Worm (Caenorhabditis elegans) whole organism, L4 larva: ENCODE measurements around the gene lpr-4.

Source experiments
- F26F4.8 ChIP-seq: fragments of 200-800 bp; sonication (Bioruptor generic); conservative IDR thresholded peaks from 2 replicates; pipeline ENCODE4 v1.3.6; 2022; ENCODE audit warnings: missing genetic modification characterization, missing compliant biosample characterization
- F37D6.2 ChIP-seq: sonication (generic microtip); optimal IDR thresholded peaks from 2 replicates; lab custom pipeline; 2016; ENCODE audit warnings: mild to moderate bottlenecking, missing genetic modification characterization, missing compliant biosample characterization
- F44E2.7 ChIP-seq: fragments of 200-800 bp; sonication (Bioruptor generic); IDR thresholded peaks from 2 replicates; pipeline ENCODE4 v2.1.2; 2022; ENCODE audit warnings: missing genetic modification characterization, missing compliant biosample characterization
- R02D3.7 ChIP-seq: fragments of 150-350 bp; sonication (generic microtip); optimal IDR thresholded peaks from 3 replicates; lab custom pipeline; 2014; ENCODE audit warnings: missing biosample characterization, missing genetic modification characterization
- Y75B8A.6 ChIP-seq: fragments of 200-800 bp; sonication (Bioruptor generic); IDR thresholded peaks from 2 replicates; pipeline ENCODE4 v1.3.6; 2022; ENCODE audit warnings: missing genetic modification reagents, missing genetic modification characterization, missing compliant biosample characterization
- ZK546.5 ChIP-seq, 2 experiments: sonication (generic microtip); optimal IDR thresholded peaks; 2 replicates each; lab custom pipeline; 2017; ENCODE audit warnings: missing biosample characterization in 2 of 2, missing genetic modification characterization in 2 of 2
- aha-1 ChIP-seq: fragments of 150-350 bp; peaks from one replicate; lab custom pipeline; 2014; ENCODE audit warnings: missing biosample characterization, missing genetic modification characterization
- arid-1 ChIP-seq: fragments of 200-800 bp; sonication (Bioruptor generic); conservative IDR thresholded peaks from 2 replicates; pipeline ENCODE4 v1.3.6; 2022; ENCODE audit warnings: missing genetic modification reagents, missing genetic modification characterization, missing compliant biosample characterization
- attf-4 ChIP-seq: sonication (generic microtip); optimal IDR thresholded peaks from 3 replicates; lab custom pipeline; 2017; ENCODE audit warnings: missing biosample characterization, missing genetic modification characterization
- ceh-20 ChIP-seq: fragments of 200-800 bp; sonication (Bioruptor generic); IDR thresholded peaks from 2 replicates; pipeline ENCODE4 v1.3.6; 2022; ENCODE audit warnings: missing genetic modification reagents, missing genetic modification characterization, missing compliant biosample characterization
- ceh-28 ChIP-seq: fragments of 150-350 bp; optimal IDR thresholded peaks from 2 replicates; lab custom pipeline; 2014; ENCODE audit warnings: missing biosample characterization, missing genetic modification reagents, missing genetic modification characterization
- ceh-44 ChIP-seq: fragments of 200-800 bp; sonication (Bioruptor generic); IDR thresholded peaks from 2 replicates; pipeline ENCODE4 v1.3.6; 2022; ENCODE audit warnings: missing genetic modification reagents, missing genetic modification characterization, missing compliant biosample characterization
- ceh-62 ChIP-seq: sonication (generic microtip); optimal IDR thresholded peaks from 2 replicates; lab custom pipeline; 2017; ENCODE audit warnings: missing biosample characterization, missing genetic modification characterization
- ceh-82 ChIP-seq: sonication (generic microtip); optimal IDR thresholded peaks from 2 replicates; lab custom pipeline; 2017; ENCODE audit warnings: missing biosample characterization, missing genetic modification characterization
- daf-16 ChIP-seq, 3 experiments: sonication (generic microtip); optimal IDR thresholded peaks; 2 replicates each; lab custom pipeline; 2016 to 2017; ENCODE audit warnings: missing genetic modification characterization in 3 of 3, missing genetic modification reagents in 3 of 3, mild to moderate bottlenecking in 2 of 3, missing compliant biosample characterization in 2 of 3, missing biosample characterization in 1 of 3, moderate library complexity in 1 of 3
- dmd-8 ChIP-seq: fragments of 200-800 bp; sonication (Bioruptor generic); IDR thresholded peaks from 2 replicates; pipeline ENCODE4 v1.3.6; 2022; ENCODE audit warnings: missing genetic modification characterization, missing compliant biosample characterization
- dve-1 ChIP-seq: sonication (generic microtip); optimal IDR thresholded peaks from 2 replicates; lab custom pipeline; 2017; ENCODE audit warnings: antibody characterized with exemption, mild to moderate bottlenecking, missing genetic modification characterization, missing compliant biosample characterization; ENCODE audit not compliant: insufficient read depth
- egl-27 ChIP-seq: sonication (generic microtip); optimal IDR thresholded peaks from 3 replicates; lab custom pipeline; 2017; ENCODE audit warnings: missing biosample characterization, missing genetic modification reagents, missing genetic modification characterization
- egl-43 ChIP-seq: fragments of 200-800 bp; sonication (Bioruptor generic); IDR thresholded peaks from 2 replicates; pipeline ENCODE4 v1.3.6; 2022; ENCODE audit warnings: missing genetic modification reagents, missing genetic modification characterization, missing compliant biosample characterization
- fkh-10 ChIP-seq: fragments of 150-350 bp; optimal IDR thresholded peaks from 2 replicates; lab custom pipeline; 2014; ENCODE audit warnings: missing biosample characterization, missing genetic modification reagents, missing genetic modification characterization
- gei-8 ChIP-seq: fragments of 200-800 bp; sonication (Bioruptor generic); optimal IDR thresholded peaks from 2 replicates; lab custom pipeline; 2018; ENCODE audit warnings: mild to moderate bottlenecking, missing genetic modification characterization, missing compliant biosample characterization
- hif-1 ChIP-seq, 2 experiments: sonication (generic microtip); optimal IDR thresholded peaks; 2 replicates each; lab custom pipeline; 2016 to 2017; ENCODE audit warnings: missing compliant biosample characterization in 2 of 2, missing genetic modification characterization in 2 of 2, missing genetic modification reagents in 2 of 2, missing genotype in 2 of 2, mild to moderate bottlenecking in 1 of 2
- hlh-11 ChIP-seq: fragments of 200-800 bp; sonication (Bioruptor generic); optimal IDR thresholded peaks from 2 replicates; lab custom pipeline; 2018; ENCODE audit warnings: mild to moderate bottlenecking, missing genetic modification characterization, missing compliant biosample characterization
- hlh-30 ChIP-seq: sonication (generic microtip); optimal IDR thresholded peaks from 2 replicates; lab custom pipeline; 2017; ENCODE audit warnings: antibody characterized with exemption, mild to moderate bottlenecking, missing genetic modification characterization, missing compliant biosample characterization; ENCODE audit not compliant: insufficient read depth
- hmg-1.1 ChIP-seq: fragments of 200-800 bp; sonication (Bioruptor generic); IDR thresholded peaks from 2 replicates; pipeline ENCODE4 v1.3.6; 2022; ENCODE audit warnings: missing genetic modification reagents, missing genetic modification characterization, missing compliant biosample characterization
- jun-1 ChIP-seq: fragments of 150-350 bp; optimal IDR thresholded peaks from 2 replicates; lab custom pipeline; 2014; ENCODE audit warnings: missing biosample characterization, missing genetic modification reagents, missing genetic modification characterization
- lsy-2 ChIP-seq, 2 experiments: fragments of 150-350 bp in 1 of 2; sonication (generic microtip) in 1 of 2; optimal IDR thresholded peaks; 2 replicates each; lab custom pipeline; 2014 to 2017; ENCODE audit warnings: missing biosample characterization in 2 of 2, missing genetic modification characterization in 2 of 2
- madf-9 ChIP-seq: fragments of 200-800 bp; sonication (Bioruptor generic); conservative IDR thresholded peaks from 2 replicates; pipeline ENCODE4 v1.3.6; 2022; ENCODE audit warnings: missing genetic modification reagents, missing genetic modification characterization, missing compliant biosample characterization
- mep-1 ChIP-seq: fragments of 150-350 bp; sonication (generic microtip); optimal IDR thresholded peaks from 3 replicates; lab custom pipeline; 2014; ENCODE audit warnings: missing biosample characterization, missing genetic modification characterization
- mes-2 ChIP-seq: sonication (generic microtip); optimal IDR thresholded peaks from 2 replicates; lab custom pipeline; 2016; ENCODE audit warnings: missing genotype, mild to moderate bottlenecking, missing genetic modification characterization, missing compliant biosample characterization; ENCODE audit not compliant: poor library complexity, severe bottlenecking
- nhr-10 ChIP-seq: fragments of 150-350 bp; optimal IDR thresholded peaks from 2 replicates; lab custom pipeline; 2014; ENCODE audit warnings: missing biosample characterization, missing genetic modification characterization
- nhr-111 ChIP-seq: fragments of 200-800 bp; sonication (Bioruptor generic); optimal IDR thresholded peaks from 2 replicates; lab custom pipeline; 2018; ENCODE audit warnings: mild to moderate bottlenecking, missing genetic modification characterization, missing compliant biosample characterization
- nhr-28 ChIP-seq: fragments of 150-350 bp; optimal IDR thresholded peaks from 2 replicates; lab custom pipeline; 2014; ENCODE audit warnings: missing biosample characterization, missing genetic modification characterization
- nhr-6 ChIP-seq: fragments of 150-350 bp; optimal IDR thresholded peaks from 2 replicates; lab custom pipeline; 2014; ENCODE audit warnings: missing biosample characterization, missing genetic modification characterization
- nhr-76 ChIP-seq: fragments of 150-350 bp; optimal IDR thresholded peaks from 2 replicates; lab custom pipeline; 2014; ENCODE audit warnings: missing biosample characterization, missing genetic modification characterization
- rbr-2 ChIP-seq: sonication (generic microtip); optimal IDR thresholded peaks from 2 replicates; lab custom pipeline; 2016; ENCODE audit warnings: missing genotype, missing genetic modification characterization, missing compliant biosample characterization
- set-16 ChIP-seq: fragments of 200-800 bp; sonication (Bioruptor generic); IDR thresholded peaks from 2 replicates; pipeline ENCODE4 v1.3.6; 2022; ENCODE audit warnings: missing genetic modification reagents, missing genetic modification characterization, missing compliant biosample characterization
- unc-130 ChIP-seq: sonication (generic microtip); optimal IDR thresholded peaks from 2 replicates; lab custom pipeline; 2016; ENCODE audit warnings: missing genetic modification reagents, missing genetic modification characterization, missing compliant biosample characterization
- unc-62 ChIP-seq, 3 experiments: fragments of 150-350 bp in 1 of 3; sonication (generic microtip); optimal IDR thresholded peaks in 2 of 3; peaks in 1 of 3; 1 replicate in 1 of 3; 2 replicates in 2 of 3; lab custom pipeline; 2014 to 2017; ENCODE audit warnings: missing biosample characterization in 3 of 3, missing genetic modification characterization in 3 of 3, missing genetic modification reagents in 3 of 3, missing genotype in 1 of 3
- zfp-2 ChIP-seq: sonication (generic microtip); optimal IDR thresholded peaks from 2 replicates; lab custom pipeline; 2016; ENCODE audit warnings: mild to moderate bottlenecking, missing genetic modification characterization, missing compliant biosample characterization

Gene lpr-4

ce11 chrX:11034430-11035117 is 30.4 kb upstream of the lpr-4 start:
- no peak for TF ChIP-seq madf-9 (GFP tag; lab: Robert Waterston, UW)
- TF ChIP-seq ceh-28 (tag; lab: Kevin White, UChicago), result peak; percentile 28
- TF ChIP-seq nhr-10 (tag; lab: Kevin White, UChicago), result no peak
- TF ChIP-seq mep-1, result peak; percentile 50
- peak; percentile 38 for TF ChIP-seq mes-2 (tag; lab: Kevin White, UChicago)
- no peak for TF ChIP-seq Y75B8A.6 (GFP tag; lab: Robert Waterston, UW)
- peak; percentile 54 for TF ChIP-seq hmg-1.1 (GFP tag; lab: Robert Waterston, UW)
- no peak for TF ChIP-seq gei-8
- TF ChIP-seq ZK546.5 (tag; optimal IDR thresholded peaks at IDR 0.05; lab: Kevin White, UChicago), result no peak
- peak; percentile 16 for TF ChIP-seq hlh-30 (tag; lab: Kevin White, UChicago)
- no peak for TF ChIP-seq nhr-111 (GFP tag; lab: Kevin White, UChicago)
- no peak for TF ChIP-seq dmd-8
- TF ChIP-seq hlh-11 (tag; lab: Kevin White, UChicago), result peak; percentile 30
- no peak for TF ChIP-seq jun-1 (tag; lab: Kevin White, UChicago)
- TF ChIP-seq egl-27 (tag; lab: Kevin White, UChicago), result no peak
- TF ChIP-seq daf-16 (GFP tag; optimal IDR thresholded peaks at IDR 0.05; lab: Kevin White, UChicago), result no peak
- peak; percentile 73 for TF ChIP-seq daf-16 (tag; optimal IDR thresholded peaks at IDR 0.05; lab: Kevin White, UChicago)
- no peak for TF ChIP-seq nhr-6 (tag; lab: Kevin White, UChicago)
- no peak for TF ChIP-seq F44E2.7 (GFP tag; lab: Robert Waterston, UW)
- no peak for TF ChIP-seq arid-1 (GFP tag; lab: Robert Waterston, UW)
- TF ChIP-seq F26F4.8 (GFP tag; lab: Robert Waterston, UW), result no peak
- TF ChIP-seq egl-43, result no peak
- no peak for TF ChIP-seq unc-130 (GFP tag; lab: Kevin White, UChicago)
- TF ChIP-seq ceh-82 (tag; lab: Kevin White, UChicago), result no peak
- TF ChIP-seq unc-62 (GFP tag; optimal IDR thresholded peaks at IDR 0.05 in 1 of 2; lab: Kevin White, UChicago), result peak in 1 of 2 experiments; percentile 93
- TF ChIP-seq unc-62 (tag; optimal IDR thresholded peaks at IDR 0.05; lab: Kevin White, UChicago), result no peak
- TF ChIP-seq set-16 (GFP tag; lab: Robert Waterston, UW), result peak; percentile 72
- TF ChIP-seq lsy-2 (tag; optimal IDR thresholded peaks at IDR 0.05; lab: Kevin White, UChicago), result peak in 1 of 2 experiments; percentile 47
- TF ChIP-seq zfp-2 (tag; lab: Kevin White, UChicago), result no peak
- no peak for TF ChIP-seq nhr-76 (tag; lab: Kevin White, UChicago)
- TF ChIP-seq rbr-2 (tag; lab: Kevin White, UChicago), result peak; percentile 25
- TF ChIP-seq R02D3.7 (tag; lab: Kevin White, UChicago), result no peak
- no peak for TF ChIP-seq ceh-20 (GFP tag; lab: Robert Waterston, UW)
- TF ChIP-seq attf-4 (tag; lab: Kevin White, UChicago), result no peak
- peak; percentile 59 for TF ChIP-seq dve-1 (tag; lab: Kevin White, UChicago)
- 0 out of 2 replicates have a peak, but pooled peaks have one; percentile 14 for TF ChIP-seq ceh-44 (GFP tag; lab: Robert Waterston, UW)
- peak in 1 of 2 experiments; percentile 42 for TF ChIP-seq hif-1 (tag; optimal IDR thresholded peaks at IDR 0.05; lab: Kevin White, UChicago)
- TF ChIP-seq aha-1 (tag; lab: Kevin White, UChicago), result peak; percentile 4
- TF ChIP-seq F37D6.2 (tag; lab: Kevin White, UChicago), result peak; percentile 10
- peak; percentile 35 for TF ChIP-seq fkh-10
- peak; percentile 11 for TF ChIP-seq nhr-28 (tag; lab: Kevin White, UChicago)
- TF ChIP-seq ceh-62 (tag; lab: Kevin White, UChicago), result no peak
- TF ChIP-seq, all 104 proteins: peak for 18
